Fruit fly (Drosophila melanogaster): ENCODE results near the gene Cdk12.
A peak's percentile ranks its signal among the peaks of the same experiment; 100 is the strongest.

The Cdk12 gene

DNA sequence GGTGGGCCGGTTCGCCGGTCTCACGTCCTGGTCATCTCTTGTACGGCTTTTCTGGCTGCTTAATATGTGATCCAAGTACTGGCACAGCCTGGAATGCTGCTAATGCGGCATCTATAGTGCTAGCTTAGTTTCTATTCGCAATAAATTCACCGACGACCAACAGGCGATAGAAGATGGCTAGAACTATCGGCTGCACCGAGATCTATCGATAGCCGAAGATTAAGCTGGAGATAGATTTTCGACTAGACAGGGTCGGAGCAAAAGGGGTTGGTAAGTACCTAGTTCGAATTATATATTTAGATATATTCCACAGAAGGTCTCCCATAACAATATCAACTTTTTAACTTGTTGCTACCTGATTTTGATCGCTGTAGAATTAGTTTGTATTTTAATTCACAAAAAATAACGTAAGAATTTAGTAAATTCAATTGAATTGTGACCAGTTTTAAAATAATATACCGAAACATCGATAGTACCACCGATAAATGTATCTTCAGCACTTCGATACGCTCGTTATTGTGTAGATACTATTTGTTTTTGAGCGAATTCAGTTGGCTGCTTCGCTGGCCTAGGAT, 8.7 kb upstream of the Cdk12 start, which contains the start of the genes Glg1 and M6 (continued):
- TF ChIP-seq eyg (GFP tag; optimal IDR thresholded peaks at IDR 0.05) (no peak), toy (GFP tag; IDR thresholded peaks at IDR 0.05) (no peak), Bgb (GFP tag; IDR thresholded peaks at IDR 0.05; ENCODE audit: partially characterized antibody) (peak; percentile 94), CG4424 (GFP tag; optimal IDR thresholded peaks at IDR 0.05) (peak; percentile 71), Tbp (GFP tag; optimal IDR thresholded peaks at IDR 0.05) (no peak), phol (tag; optimal IDR thresholded peaks at IDR 0.05) (peak; percentile 95), CG6765 (GFP tag; optimal IDR thresholded peaks at IDR 0.05) (no peak), CG4404 (GFP tag; IDR thresholded peaks at IDR 0.05) (0 out of 2 replicates have a peak, but pooled peaks have one; percentile 32), CG1647 (GFP tag; optimal IDR thresholded peaks at IDR 0.05) (peak; percentile 42), CG7271 (tag; optimal IDR thresholded peaks at IDR 0.05) (no peak), CG10543 (GFP tag; optimal IDR thresholded peaks at IDR 0.05) (peak; percentile 69), HmgZ (tag; optimal IDR thresholded peaks at IDR 0.05) (peak; percentile 72), HLH54F (GFP tag; optimal IDR thresholded peaks at IDR 0.05) (peak; percentile 76), CG10321 (GFP tag; IDR thresholded peaks at IDR 0.05) (no peak), CG13296 (GFP tag; optimal IDR thresholded peaks at IDR 0.05) (peak; percentile 43), psq (GFP tag; optimal IDR thresholded peaks at IDR 0.05) (peak; percentile 19), CG2199 (GFP tag; IDR thresholded peaks at IDR 0.05) (0 out of 3 replicates have a peak, but pooled peaks have one; percentile 36), D19B (GFP tag; optimal IDR thresholded peaks at IDR 0.05) (peak; percentile 21), ase (GFP tag; IDR thresholded peaks at IDR 0.05) (peak; percentile 57; the same call in 2 of the 3 replicates), CG7987 (GFP tag; optimal IDR thresholded peaks at IDR 0.05) (no peak), pita (GFP tag; optimal IDR thresholded peaks at IDR 0.05) (no peak), CG3065 (GFP tag; optimal IDR thresholded peaks at IDR 0.05) (no peak), CG6813 (GFP tag; optimal IDR thresholded peaks at IDR 0.05) (no peak), Lim3 (GFP tag; IDR thresholded peaks at IDR 0.05) (no peak), sens-2 (GFP tag; IDR thresholded peaks at IDR 0.05) (peak; percentile 35; the same call in 1 of the 2 replicates), Antp (GFP tag; optimal IDR thresholded peaks at IDR 0.05) (peak; percentile 64), HLH4C (GFP tag; IDR thresholded peaks at IDR 0.05; ENCODE audit: partially characterized antibody) (peak; percentile 93), CG4328 (GFP tag; optimal IDR thresholded peaks at IDR 0.05) (peak; percentile 29), da (GFP tag; optimal IDR thresholded peaks at IDR 0.05) (peak; percentile 15), CG32772 (GFP tag; IDR thresholded peaks at IDR 0.05) (peak; percentile 51; the same call in 1 of the 2 replicates), jumu (GFP tag; optimal IDR thresholded peaks at IDR 0.05) (peak; percentile 60), nmo (GFP tag; optimal IDR thresholded peaks at IDR 0.05) (peak; percentile 82), sna (GFP tag; IDR thresholded peaks at IDR 0.05; ENCODE audit: partially characterized antibody) (peak; percentile 95), E2f1 (GFP tag; IDR thresholded peaks at IDR 0.05) (0 out of 2 replicates have a peak, but pooled peaks have one; percentile 21), CG12104 (GFP tag; optimal IDR thresholded peaks at IDR 0.05) (no peak), luna (GFP tag; optimal IDR thresholded peaks at IDR 0.05) (no peak), croc (GFP tag; conservative IDR thresholded peaks at IDR 0.05) (0 out of 3 replicates have a peak, but pooled peaks have one; percentile 16), Nf-YA (GFP tag; IDR thresholded peaks at IDR 0.05) (no peak), CG2116 (GFP tag; optimal IDR thresholded peaks at IDR 0.05) (peak; percentile 80), CG31365 (tag; optimal IDR thresholded peaks at IDR 0.05) (no peak), MBD-R2 (GFP tag; IDR thresholded peaks at IDR 0.05) (peak; percentile 73), Awh (GFP tag; IDR thresholded peaks at IDR 0.05) (no peak), wek (GFP tag; optimal IDR thresholded peaks at IDR 0.05) (no peak), CG12769 (tag; optimal IDR thresholded peaks at IDR 0.05) (peak; percentile 80), Adf1 (GFP tag; IDR thresholded peaks at IDR 0.05) (peak; percentile 41; the same call in 1 of the 2 replicates), PHDP (tag; optimal IDR thresholded peaks at IDR 0.05) (peak; percentile 53), emc (GFP tag; optimal IDR thresholded peaks at IDR 0.05) (peak; percentile 3), CG3407 (GFP tag; optimal IDR thresholded peaks at IDR 0.05) (no peak), Sox100B (GFP tag; optimal IDR thresholded peaks at IDR 0.05) (peak; percentile 42), z (GFP tag; IDR thresholded peaks at IDR 0.05) (no peak)

All from whole organism, embryonic.